Fruit fly (Drosophila melanogaster): ENCODE measurements around the gene CG11069.
A peak's percentile ranks its signal among the peaks of the same experiment; 100 is the strongest.

dm6 chr3R:24876843-24877457, 17.6 kb upstream of the CG11069 start, which contains the start of the genes CG11089 and CG31381:
- TF ChIP-seq Sox102F (GFP tag; optimal IDR thresholded peaks at IDR 0.05): no peak
- TF ChIP-seq shn (GFP tag; optimal IDR thresholded peaks at IDR 0.05): no peak
- TF ChIP-seq trem (tag; optimal IDR thresholded peaks at IDR 0.05): peak; percentile 34
- TF ChIP-seq fd64A (GFP tag; optimal IDR thresholded peaks at IDR 0.05): no peak
- no peak for TF ChIP-seq Hand (GFP tag; optimal IDR thresholded peaks at IDR 0.05)
- no peak for TF ChIP-seq nau (GFP tag; optimal IDR thresholded peaks at IDR 0.05)
- no peak for TF ChIP-seq sim (GFP tag; IDR thresholded peaks at IDR 0.05)
- TF ChIP-seq Ada2b (GFP tag; IDR thresholded peaks at IDR 0.05): no peak
- TF ChIP-seq Side (GFP tag; optimal IDR thresholded peaks at IDR 0.05): no peak
- TF ChIP-seq unpg (GFP tag; optimal IDR thresholded peaks at IDR 0.05): no peak
- peak; percentile 6 for TF ChIP-seq CG13775 (GFP tag; optimal IDR thresholded peaks at IDR 0.05)
- no peak for TF ChIP-seq p53 (GFP tag; optimal IDR thresholded peaks at IDR 0.05)
- no peak for TF ChIP-seq CHES-1-like (GFP tag; optimal IDR thresholded peaks at IDR 0.05)
- peak; percentile 14 for TF ChIP-seq Ets65A (GFP tag)
